Fruit fly (Drosophila melanogaster): ENCODE data around the gene Syx17.

Syx17 gene

DNA sequence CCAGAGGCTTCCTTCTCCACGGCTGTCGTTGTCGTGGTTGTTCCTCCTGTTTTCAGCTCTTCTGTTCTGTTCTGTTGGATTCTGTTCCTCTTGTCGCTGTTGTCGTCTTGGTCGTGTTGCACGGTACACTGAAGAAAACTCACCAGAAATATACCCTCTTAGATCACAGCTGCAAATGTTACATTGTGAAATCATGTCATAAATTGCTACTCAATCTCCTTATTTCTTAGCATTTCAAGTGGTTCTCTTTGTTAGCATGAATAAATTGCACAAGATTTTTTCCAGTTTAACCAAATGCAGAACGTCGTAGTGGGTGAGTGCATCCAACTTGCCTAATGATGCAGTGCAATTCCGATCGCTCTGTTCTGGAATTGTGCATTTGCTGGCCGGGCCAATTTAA, 5.4 kb upstream of the Syx17 start (continued):
- TF ChIP-seq CG1621 (tag; optimal IDR thresholded peaks at IDR 0.05), result no peak
- no peak for TF ChIP-seq fd85E (GFP tag; optimal IDR thresholded peaks at IDR 0.05)
- TF ChIP-seq CG11902 (GFP tag; optimal IDR thresholded peaks at IDR 0.05), result no peak
- no peak for TF ChIP-seq CG6808 (GFP tag; optimal IDR thresholded peaks at IDR 0.05)
- TF ChIP-seq ss (GFP tag; optimal IDR thresholded peaks at IDR 0.05), result no peak
- TF ChIP-seq salr (GFP tag; optimal IDR thresholded peaks at IDR 0.05), result peak in 1 of 2 experiments; percentile 59
- TF ChIP-seq CG16779 (tag; optimal IDR thresholded peaks at IDR 0.05), result peak; percentile 35

DNA sequence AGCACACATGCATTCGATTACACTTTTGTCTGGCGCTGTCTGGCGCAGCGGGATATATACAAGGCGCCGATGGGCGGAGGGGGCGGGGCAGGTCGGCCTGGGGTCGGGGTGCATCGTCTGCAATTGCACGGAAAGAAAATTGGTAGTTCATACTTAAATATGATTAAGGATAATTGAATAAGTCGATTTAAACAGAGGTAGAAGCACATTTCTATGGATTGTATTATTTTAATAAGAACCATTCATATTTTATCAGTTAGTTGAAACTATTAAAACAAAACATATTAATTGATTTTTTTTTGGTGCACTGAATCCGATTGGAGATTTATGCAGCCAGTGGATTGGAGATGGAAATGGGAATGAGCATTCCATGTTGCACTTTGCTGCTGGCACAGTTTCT, 3.4 kb upstream of the Syx17 start:
- TF ChIP-seq Eip78C (GFP tag) (peak; percentile 53), acj6 (GFP tag; optimal IDR thresholded peaks at IDR 0.05) (peak; percentile 16), Met (GFP tag; optimal IDR thresholded peaks at IDR 0.05) (peak; percentile 2), CG8119 (GFP tag; IDR thresholded peaks at IDR 0.05) (0 out of 3 replicates have a peak, but pooled peaks have one; percentile 18), CG11294 (GFP tag; IDR thresholded peaks at IDR 0.05) (no peak), Smox (GFP tag; optimal IDR thresholded peaks at IDR 0.05) (peak; percentile 4), salr (GFP tag; optimal IDR thresholded peaks at IDR 0.05) (no peak), esn (GFP tag; optimal IDR thresholded peaks at IDR 0.05) (peak; percentile 13), cyc (GFP tag; optimal IDR thresholded peaks at IDR 0.05) (peak; percentile 1), ss (GFP tag; optimal IDR thresholded peaks at IDR 0.05) (no peak), CG16779 (tag; optimal IDR thresholded peaks at IDR 0.05) (no peak), CG3919 (GFP tag; optimal IDR thresholded peaks at IDR 0.05) (peak; percentile 12), Blimp-1 (GFP tag; optimal IDR thresholded peaks at IDR 0.05) (no peak), CG15336 (GFP tag; IDR thresholded peaks at IDR 0.05) (no peak), eg (GFP tag; IDR thresholded peaks at IDR 0.05) (no peak), CG6792 (GFP tag; optimal IDR thresholded peaks at IDR 0.05) (peak; percentile 26), fd85E (GFP tag; optimal IDR thresholded peaks at IDR 0.05) (no peak), CG32006 (GFP tag; optimal IDR thresholded peaks at IDR 0.05) (peak; percentile 14), Hr39 (GFP tag; optimal IDR thresholded peaks at IDR 0.05) (no peak), Ets96B (tag; optimal IDR thresholded peaks at IDR 0.05) (no peak), svp (GFP tag) (peak; percentile 62), CG8319 (GFP tag; optimal IDR thresholded peaks at IDR 0.05) (peak; percentile 11), OdsH (GFP tag; optimal IDR thresholded peaks at IDR 0.05) (peak; percentile 15), topi (GFP tag; optimal IDR thresholded peaks at IDR 0.05) (peak; percentile 7), fd59A (GFP tag; optimal IDR thresholded peaks at IDR 0.05) (no peak)

DNA sequence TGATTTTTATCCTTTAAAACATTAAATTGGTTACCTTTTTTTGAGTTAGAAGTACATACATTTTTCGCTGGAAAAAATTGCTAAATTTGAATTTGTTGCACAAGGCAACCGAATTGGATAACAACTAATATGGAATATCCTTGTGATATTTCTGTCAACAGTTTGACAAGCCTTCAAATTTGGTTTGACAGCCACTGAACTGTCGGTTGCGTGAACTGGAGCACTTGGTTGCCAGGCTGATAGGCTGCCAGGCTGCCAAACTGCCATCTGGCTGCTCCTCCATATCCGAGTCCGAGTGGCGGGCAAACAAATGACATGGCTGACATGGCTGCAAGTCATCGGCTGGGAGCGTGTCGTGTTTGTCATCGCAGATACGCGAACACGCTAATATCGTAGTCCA, 2.0 kb upstream of the Syx17 start:
- TF ChIP-seq topi (GFP tag; optimal IDR thresholded peaks at IDR 0.05), result no peak
- TF ChIP-seq CG34406 (GFP tag; optimal IDR thresholded peaks at IDR 0.05), result no peak
- no peak for TF ChIP-seq Ets96B (tag; optimal IDR thresholded peaks at IDR 0.05)
- no peak for TF ChIP-seq svp (GFP tag)
- TF ChIP-seq achi (GFP tag; optimal IDR thresholded peaks at IDR 0.05), result no peak
- TF ChIP-seq CG1621 (tag; optimal IDR thresholded peaks at IDR 0.05), result no peak
- no peak for TF ChIP-seq CG6163 (GFP tag; IDR thresholded peaks at IDR 0.05)

DNA sequence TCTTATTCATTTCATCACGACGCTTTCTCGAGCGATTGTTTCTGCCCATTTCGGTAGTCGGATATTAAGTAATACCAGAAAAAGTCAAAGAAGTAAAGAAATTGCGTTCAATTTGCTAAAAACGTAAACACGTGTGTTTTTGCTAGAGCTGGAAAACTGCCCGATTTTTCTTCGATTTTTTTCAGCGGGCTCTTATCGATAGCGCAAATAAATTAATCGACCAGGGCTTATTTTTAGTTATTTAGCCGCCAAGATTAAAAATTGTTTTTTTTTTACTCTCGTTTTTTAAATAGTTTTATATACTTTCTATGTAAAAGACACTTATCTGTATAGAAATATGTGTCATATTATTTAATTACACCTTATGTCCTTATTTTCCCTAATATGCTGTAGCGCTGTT, 2.6 kb downstream of the Syx17 start, which contains the start of gene CG15019:
TSS of gene CG15019 (minus strand) at position 138 of the 400 bp plus-strand sequence.
- TF ChIP-seq CG9139 (GFP tag; optimal IDR thresholded peaks at IDR 0.05) (no peak), CG31627 (GFP tag; optimal IDR thresholded peaks at IDR 0.05) (no peak), Hr4 (GFP tag; optimal IDR thresholded peaks at IDR 0.05) (no peak), Hr38 (GFP tag; optimal IDR thresholded peaks at IDR 0.05) (no peak), CG6792 (GFP tag; optimal IDR thresholded peaks at IDR 0.05) (no peak)

Measured in whole organism, prepupa.